Fruit fly (Drosophila melanogaster): ENCODE results near the gene CG1486.

The CG1486 gene

DNA sequence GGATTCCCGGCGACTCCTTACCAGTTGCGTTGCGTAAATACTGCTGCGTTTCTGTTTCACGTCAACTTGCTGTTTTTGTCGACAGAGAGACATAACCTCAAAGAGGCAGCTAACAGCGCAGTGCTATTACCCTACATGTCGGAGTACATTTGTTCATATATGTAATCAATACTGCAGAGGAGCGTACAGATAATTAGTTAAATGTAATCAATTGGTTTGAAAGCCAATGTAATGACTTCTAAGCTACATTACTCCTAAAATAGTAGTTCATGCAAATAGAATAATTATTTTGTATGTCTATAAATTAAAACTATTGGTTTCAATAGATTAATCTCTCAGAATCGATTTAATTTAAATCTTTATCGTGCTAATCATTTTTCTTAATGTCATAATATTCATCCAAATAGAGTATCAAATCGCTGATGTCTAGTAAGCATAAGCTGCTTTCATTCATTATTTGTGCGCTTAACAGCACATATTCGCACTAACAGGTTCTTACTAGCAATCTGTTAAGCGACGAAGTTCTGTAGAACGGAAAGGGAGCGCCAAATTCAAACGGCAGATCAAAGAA lies 4.6 kb upstream of the CG1486 start, which contains the start of the genes SLIRP1 and anox (continued):
- TF ChIP-seq fkh (GFP tag; optimal IDR thresholded peaks at IDR 0.05) (peak; percentile 31), CG11902 (GFP tag; optimal IDR thresholded peaks at IDR 0.05) (peak; percentile 77), CG32006 (GFP tag; optimal IDR thresholded peaks at IDR 0.05) (peak; percentile 89), Eip75B (GFP tag; optimal IDR thresholded peaks at IDR 0.05) (peak; percentile 85), topi (GFP tag; optimal IDR thresholded peaks at IDR 0.05) (peak; percentile 90), pdm3 (GFP tag; optimal IDR thresholded peaks at IDR 0.05) (peak; percentile 89), CG6163 (GFP tag; IDR thresholded peaks at IDR 0.05) (peak; percentile 64; the same call in 1 of the 3 replicates), CG15336 (GFP tag; IDR thresholded peaks at IDR 0.05) (peak; percentile 86), eg (GFP tag; IDR thresholded peaks at IDR 0.05) (peak; percentile 80), ss (GFP tag; optimal IDR thresholded peaks at IDR 0.05) (peak; percentile 82 to 86), Hr38 (GFP tag; optimal IDR thresholded peaks at IDR 0.05) (no peak), CG6792 (GFP tag; optimal IDR thresholded peaks at IDR 0.05) (peak; percentile 86), achi (GFP tag; optimal IDR thresholded peaks at IDR 0.05) (peak; percentile 82), Met (GFP tag; optimal IDR thresholded peaks at IDR 0.05) (peak; percentile 89), CG6808 (GFP tag; optimal IDR thresholded peaks at IDR 0.05) (peak; percentile 86), CG4318 (GFP tag; optimal IDR thresholded peaks at IDR 0.05) (no peak), CG34406 (GFP tag; optimal IDR thresholded peaks at IDR 0.05) (peak; percentile 84), fd85E (GFP tag; optimal IDR thresholded peaks at IDR 0.05) (no peak), Ets96B (tag; optimal IDR thresholded peaks at IDR 0.05) (peak; percentile 92), Sox14 (GFP tag; optimal IDR thresholded peaks at IDR 0.05) (peak; percentile 87), CG11294 (GFP tag; IDR thresholded peaks at IDR 0.05) (peak; percentile 55; the same call in 1 of the 2 replicates)

DNA sequence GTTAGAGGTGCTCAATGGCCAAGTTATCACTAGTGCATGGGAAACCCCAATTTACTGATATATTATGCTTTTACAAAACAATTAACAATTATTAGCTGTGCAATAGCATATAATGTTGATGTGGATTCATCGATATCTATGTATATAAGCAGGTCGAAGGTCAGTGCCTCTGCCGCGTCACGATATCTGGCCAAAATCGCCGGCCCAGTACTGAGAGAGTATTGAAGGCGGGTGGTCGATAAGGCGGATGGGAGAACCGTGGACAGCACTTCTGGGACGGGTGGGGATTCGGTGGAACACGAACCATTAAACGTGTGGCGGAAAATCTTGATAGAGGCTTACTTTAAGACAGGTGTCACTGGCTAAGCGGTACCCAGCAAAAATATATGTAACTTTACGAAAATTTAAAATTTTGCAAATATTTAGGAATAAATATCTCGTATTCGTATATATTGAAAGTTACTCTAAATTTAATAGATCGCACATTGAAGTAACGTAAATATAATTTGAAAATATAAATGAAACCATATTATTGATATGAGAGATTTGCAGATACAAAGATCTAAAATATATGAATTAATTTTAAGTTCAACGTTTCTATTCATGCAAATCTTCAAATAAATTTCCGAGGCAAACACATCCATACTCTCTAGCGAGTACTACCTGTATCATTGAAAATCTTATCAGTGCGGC lies 1.4 kb upstream of the CG1486 start:
- TF ChIP-seq Met (GFP tag; optimal IDR thresholded peaks at IDR 0.05) (peak; percentile 54), net (GFP tag; optimal IDR thresholded peaks at IDR 0.05) (no peak), CG8632 (GFP tag; optimal IDR thresholded peaks at IDR 0.05) (no peak), svp (GFP tag) (peak; percentile 79), CG11294 (GFP tag; IDR thresholded peaks at IDR 0.05) (no peak; the same call in 1 of the 2 replicates), Blimp-1 (GFP tag; optimal IDR thresholded peaks at IDR 0.05) (peak; percentile 5), Ets96B (tag; optimal IDR thresholded peaks at IDR 0.05) (peak; percentile 28), CG10669 (GFP tag; optimal IDR thresholded peaks at IDR 0.05) (peak; percentile 52), CG3919 (GFP tag; optimal IDR thresholded peaks at IDR 0.05) (peak; percentile 26), CG7368 (GFP tag; optimal IDR thresholded peaks at IDR 0.05) (peak; percentile 1), cyc (GFP tag; optimal IDR thresholded peaks at IDR 0.05) (peak; percentile 36), Eip75B (GFP tag; optimal IDR thresholded peaks at IDR 0.05) (peak; percentile 33), CG3032 (tag; optimal IDR thresholded peaks at IDR 0.05) (peak; percentile 48), CG16779 (tag; optimal IDR thresholded peaks at IDR 0.05) (no peak), CG11762 (GFP tag; optimal IDR thresholded peaks at IDR 0.05; ENCODE audit: insufficient read depth) (peak; percentile 19), CG6276 (GFP tag; optimal IDR thresholded peaks at IDR 0.05) (peak; percentile 44), Eip93F (GFP tag; optimal IDR thresholded peaks at IDR 0.05) (no peak), topi (GFP tag; optimal IDR thresholded peaks at IDR 0.05) (peak; percentile 49), CG11902 (GFP tag; optimal IDR thresholded peaks at IDR 0.05) (peak; percentile 22), eg (GFP tag; IDR thresholded peaks at IDR 0.05) (0 out of 3 replicates have a peak, but pooled peaks have one; percentile 22), CG15336 (GFP tag; IDR thresholded peaks at IDR 0.05) (peak; percentile 18; the same call in 1 of the 2 replicates), ss (GFP tag; optimal IDR thresholded peaks at IDR 0.05) (peak in 1 of 2 experiments; percentile 39)

DNA sequence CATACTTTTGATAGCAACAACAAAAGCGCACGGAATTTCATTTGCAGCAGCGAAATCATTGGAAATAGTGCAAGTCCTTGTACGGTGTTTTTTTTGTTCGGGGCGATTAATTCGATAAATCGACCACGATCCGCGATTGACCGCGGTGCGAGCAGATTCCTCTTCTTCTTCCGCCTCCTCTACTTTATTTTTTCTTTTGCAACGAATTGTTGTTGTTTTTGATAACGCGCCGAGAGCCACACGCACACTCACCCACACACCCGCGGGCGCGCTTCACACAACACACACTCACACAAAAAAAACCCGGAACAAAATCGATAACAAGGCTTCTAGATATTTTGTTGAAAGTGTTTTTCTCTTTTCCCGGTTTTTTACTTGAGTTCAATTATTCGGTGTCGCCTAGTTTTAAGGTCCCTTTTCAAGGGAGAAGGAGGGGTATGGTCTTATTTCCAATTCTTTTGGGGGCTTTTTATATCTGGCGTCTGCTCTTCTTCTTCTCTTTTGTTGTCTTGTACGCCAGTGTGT lies 613 bp upstream of the CG1486 start:
- no peak for TF ChIP-seq CG11902 (GFP tag; optimal IDR thresholded peaks at IDR 0.05)
- TF ChIP-seq svp (GFP tag): peak; percentile 63
- TF ChIP-seq ss (GFP tag; optimal IDR thresholded peaks at IDR 0.05): peak; percentile 27 to 36
- no peak for TF ChIP-seq Hr38 (GFP tag; optimal IDR thresholded peaks at IDR 0.05)
- TF ChIP-seq Eip78C (GFP tag): peak; percentile 43
- peak; percentile 39 for TF ChIP-seq CG1621 (tag; optimal IDR thresholded peaks at IDR 0.05)
- TF ChIP-seq CG15336 (GFP tag; IDR thresholded peaks at IDR 0.05): 0 out of 2 replicates have a peak, but pooled peaks have one; percentile 7
- no peak for TF ChIP-seq net (GFP tag; optimal IDR thresholded peaks at IDR 0.05)
- peak; percentile 24; the same call in 2 of the 3 replicates for TF ChIP-seq CG6163 (GFP tag; IDR thresholded peaks at IDR 0.05)
- no peak for TF ChIP-seq Met (GFP tag; optimal IDR thresholded peaks at IDR 0.05)

Data from whole organism, prepupa.